Worm (Caenorhabditis elegans) whole organism, midembryonic: ENCODE data around the gene srbc-37.

Experiments used
- T22C8.4 ChIP-seq: fragments of 200-800 bp; sonication (Bioruptor generic); IDR thresholded peaks from 2 replicates; pipeline ENCODE4 v1.3.6; 2022; ENCODE audit warnings: missing genetic modification characterization, missing compliant biosample characterization
- flt-1 ChIP-seq: fragments of 200-800 bp; sonication (Bioruptor generic); IDR thresholded peaks from 2 replicates; pipeline ENCODE4 v1.3.6; 2022; ENCODE audit warnings: missing genetic modification characterization, missing compliant biosample characterization
- klf-2 ChIP-seq: fragments of 200-800 bp; sonication (Bioruptor generic); conservative IDR thresholded peaks from 2 replicates; pipeline ENCODE4 v1.3.6; 2022; ENCODE audit warnings: missing genetic modification reagents, missing genetic modification characterization, missing compliant biosample characterization
- med-1 ChIP-seq: sonication (generic microtip); optimal IDR thresholded peaks from 2 replicates; lab custom pipeline; 2017; ENCODE audit warnings: missing genetic modification characterization, mild to moderate bottlenecking, missing compliant biosample characterization, antibody characterized with exemption, missing genetic modification reagents; ENCODE audit not compliant: insufficient read depth
- ref-1 ChIP-seq: fragments of 200-800 bp; sonication (Bioruptor generic); conservative IDR thresholded peaks from 2 replicates; pipeline ENCODE4 v1.3.6; 2022; ENCODE audit warnings: missing genetic modification reagents, missing genetic modification characterization, missing compliant biosample characterization
- tab-1 ChIP-seq: fragments of 200-800 bp; sonication (Bioruptor generic); IDR thresholded peaks from 2 replicates; pipeline ENCODE4 v1.3.6; 2022; ENCODE audit warnings: missing genetic modification characterization, missing compliant biosample characterization
- ztf-23 ChIP-seq: fragments of 200-800 bp; sonication (Bioruptor generic); IDR thresholded peaks from 2 replicates; pipeline ENCODE4 v1.3.6; 2022; ENCODE audit warnings: missing genetic modification reagents, missing genetic modification characterization, missing compliant biosample characterization
- ztf-29 ChIP-seq: fragments of 200-800 bp; sonication (Bioruptor generic); IDR thresholded peaks from 2 replicates; pipeline ENCODE4 v1.3.6; 2022; ENCODE audit warnings: missing genetic modification reagents, missing genetic modification characterization, missing compliant biosample characterization

DNA sequence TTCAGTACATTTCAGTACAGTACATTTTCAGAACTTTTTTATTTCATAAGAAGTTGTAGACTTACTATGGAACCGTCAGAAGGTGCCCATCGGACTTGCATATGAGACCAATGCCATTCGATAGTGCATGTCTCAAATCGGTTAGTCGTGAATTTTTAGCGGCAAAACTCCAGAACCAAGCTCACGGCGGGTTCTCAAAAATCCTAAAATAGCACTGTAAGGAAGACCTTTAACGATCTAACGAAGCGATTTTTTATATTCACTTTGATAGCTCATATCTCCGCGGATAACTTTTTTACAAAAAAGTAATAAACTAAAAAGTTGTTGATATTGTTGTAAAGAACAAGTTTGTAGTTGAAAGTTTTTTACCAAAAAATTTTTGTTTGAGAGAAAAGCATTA, 28.1 kb upstream of the srbc-37 start, which contains the start of gene sru-25:
- TF ChIP-seq klf-2 (no peak), ztf-23 (GFP tag; lab: Robert Waterston, UW) (no peak), tab-1 (GFP tag; lab: Robert Waterston, UW) (no peak), ref-1 (no peak), med-1 (GFP tag; lab: Kevin White, UChicago) (no peak), T22C8.4 (GFP tag; lab: Robert Waterston, UW) (no peak), flt-1 (GFP tag; lab: Robert Waterston, UW) (no peak), ztf-29 (GFP tag; lab: Robert Waterston, UW) (no peak)
